Fruit fly (Drosophila melanogaster) whole organism, embryonic: ENCODE data around the gene Adsl.

Source experiments
- CG10431 ChIP-seq: fragments of 200-800 bp; sonication (Bioruptor generic); optimal IDR thresholded peaks from 3 replicates; lab custom pipeline; 2018; ENCODE audit warnings: missing biosample characterization, mild to moderate bottlenecking, missing genetic modification characterization
- CG11695 ChIP-seq: fragments of 200-800 bp; sonication (Bioruptor generic); IDR thresholded peaks from 3 replicates; pipeline ENCODE4 v1.3.6; 2022; ENCODE audit warnings: missing biosample characterization, missing genetic modification characterization
- CG12659 ChIP-seq: fragments of 200-800 bp; sonication (Bioruptor generic); optimal IDR thresholded peaks from 3 replicates; lab custom pipeline; 2017; ENCODE audit warnings: mild to moderate bottlenecking, missing biosample characterization, missing genetic modification reagents, missing genetic modification characterization
- CG13624 ChIP-seq: fragments of 200-800 bp; sonication (Bioruptor generic); optimal IDR thresholded peaks from 2 replicates; lab custom pipeline; 2016; ENCODE audit warnings: missing biosample characterization, missing genetic modification characterization
- CG1529 ChIP-seq: fragments of 200-800 bp; sonication (Bioruptor generic); optimal IDR thresholded peaks from 3 replicates; lab custom pipeline; 2018; ENCODE audit warnings: missing biosample characterization, missing genetic modification characterization
- CG1603 ChIP-seq: fragments of 200-800 bp; sonication (Bioruptor generic); optimal IDR thresholded peaks from 2 replicates; lab custom pipeline; 2019; ENCODE audit warnings: missing biosample characterization, mild to moderate bottlenecking, missing genetic modification characterization, moderate library complexity
- CG16863 ChIP-seq: fragments of 200-800 bp; sonication (Bioruptor generic); optimal IDR thresholded peaks from 3 replicates; lab custom pipeline; 2016; ENCODE audit warnings: missing biosample characterization, missing genetic modification characterization
- CG3065 ChIP-seq: fragments of 200-800 bp; sonication (Bioruptor generic); optimal IDR thresholded peaks from 2 replicates; lab custom pipeline; 2016; ENCODE audit warnings: missing biosample characterization, missing genetic modification characterization
- CG31365 ChIP-seq: fragments of 200-800 bp; sonication (Bioruptor generic); optimal IDR thresholded peaks from 2 replicates; lab custom pipeline; 2018; ENCODE audit warnings: missing biosample characterization, mild to moderate bottlenecking, missing genetic modification characterization
- CG4282 ChIP-seq: fragments of 200-800 bp; sonication (Bioruptor generic); optimal IDR thresholded peaks from 2 replicates; lab custom pipeline; 2016; ENCODE audit warnings: missing biosample characterization, missing genetic modification characterization
- CG4404 ChIP-seq: fragments of 200-800 bp; sonication (Bioruptor generic); IDR thresholded peaks from 2 replicates; pipeline ENCODE4 v1.3.6; 2022; ENCODE audit warnings: missing biosample characterization, missing genetic modification characterization
- CG5245 ChIP-seq: fragments of 200-800 bp; sonication (Bioruptor generic); optimal IDR thresholded peaks from 3 replicates; lab custom pipeline; 2016; ENCODE audit warnings: missing biosample characterization, missing genetic modification characterization
- CG5953 ChIP-seq: fragments of 200-800 bp; sonication (Bioruptor generic); IDR thresholded peaks from 2 replicates; pipeline ENCODE4 v1.3.6; 2022; ENCODE audit warnings: missing biosample characterization, missing genetic modification characterization
- CG6254 ChIP-seq: fragments of 200-800 bp; sonication (Bioruptor generic); optimal IDR thresholded peaks from 3 replicates; lab custom pipeline; 2017; ENCODE audit warnings: mild to moderate bottlenecking, missing biosample characterization, missing genetic modification reagents, missing genetic modification characterization
- CG6791 ChIP-seq: fragments of 200-800 bp; sonication (Bioruptor generic); IDR thresholded peaks from 3 replicates; pipeline ENCODE4 v1.3.6; 2022; ENCODE audit warnings: missing biosample characterization, missing genetic modification characterization; ENCODE audit not compliant: partially characterized antibody
- CG7786 ChIP-seq: fragments of 200-800 bp; sonication (Bioruptor generic); optimal IDR thresholded peaks from 2 replicates; lab custom pipeline; 2016; ENCODE audit warnings: missing biosample characterization, missing genetic modification characterization
- D19B ChIP-seq: fragments of 200-800 bp; sonication (Bioruptor generic); optimal IDR thresholded peaks from 2 replicates; lab custom pipeline; 2017; ENCODE audit warnings: missing biosample characterization, mild to moderate bottlenecking, missing genetic modification characterization
- Deaf1 ChIP-seq: fragments of 200-800 bp; optimal IDR thresholded peaks from 3 replicates; lab custom pipeline; 2019; ENCODE audit warnings: missing biosample characterization, mild to moderate bottlenecking, missing genetic modification characterization, moderate library complexity
- Dll ChIP-seq: fragments of 200-800 bp; sonication (Bioruptor generic); IDR thresholded peaks from 4 replicates; pipeline ENCODE4 v1.3.6; 2022; ENCODE audit warnings: missing biosample characterization, missing genetic modification characterization; ENCODE audit not compliant: partially characterized antibody
- Drgx ChIP-seq: fragments of 200-800 bp; sonication (Bioruptor generic); IDR thresholded peaks from 2 replicates; pipeline ENCODE4 v1.3.6; 2022; ENCODE audit warnings: missing biosample characterization, missing genetic modification characterization
- E2f1 ChIP-seq: fragments of 200-800 bp; sonication (Bioruptor generic); IDR thresholded peaks from 2 replicates; pipeline ENCODE4 v1.3.6; 2022; ENCODE audit warnings: missing biosample characterization, missing genetic modification characterization
- Elba2 ChIP-seq: fragments of 200-800 bp; sonication (Bioruptor generic); optimal IDR thresholded peaks from 3 replicates; lab custom pipeline; 2016; ENCODE audit warnings: missing biosample characterization, missing genetic modification characterization
- Hand ChIP-seq: fragments of 200-800 bp; sonication (Bioruptor generic); optimal IDR thresholded peaks from 2 replicates; lab custom pipeline; 2017; ENCODE audit warnings: mild to moderate bottlenecking, missing biosample characterization, missing genetic modification reagents, missing genetic modification characterization
- Hr39 ChIP-seq: fragments of >200 bp; optimal IDR thresholded peaks from 2 replicates; lab custom pipeline; 2017
- Jarid2 ChIP-seq: fragments of 200-800 bp; sonication (Bioruptor generic); optimal IDR thresholded peaks from 3 replicates; lab custom pipeline; 2017; ENCODE audit warnings: mild to moderate bottlenecking, missing biosample characterization, missing genetic modification reagents, missing genetic modification characterization
- MESR4 ChIP-seq: fragments of 200-800 bp; sonication (Bioruptor generic); optimal IDR thresholded peaks from 2 replicates; lab custom pipeline; 2018; ENCODE audit warnings: missing biosample characterization, mild to moderate bottlenecking, missing genetic modification characterization, moderate library complexity
- Max ChIP-seq: fragments of 200-800 bp; sonication (Bioruptor generic); optimal IDR thresholded peaks from 2 replicates; lab custom pipeline; 2016; ENCODE audit warnings: missing biosample characterization, mild to moderate bottlenecking, missing genetic modification characterization
- Oli ChIP-seq: fragments of 200-800 bp; sonication (Bioruptor generic); optimal IDR thresholded peaks from 2 replicates; lab custom pipeline; 2018; ENCODE audit warnings: missing biosample characterization, mild to moderate bottlenecking, missing genetic modification characterization, moderate library complexity
- Usf ChIP-seq: fragments of 200-800 bp; sonication (Bioruptor generic); optimal IDR thresholded peaks from 2 replicates; lab custom pipeline; 2017; ENCODE audit warnings: missing genotype, missing biosample characterization, missing genetic modification characterization
- ac ChIP-seq: fragments of 200-800 bp; sonication (Bioruptor generic); optimal IDR thresholded peaks from 3 replicates; lab custom pipeline; 2017; ENCODE audit warnings: missing biosample characterization, mild to moderate bottlenecking, missing genetic modification characterization
- cato ChIP-seq: fragments of 200-800 bp; sonication (Bioruptor generic); optimal IDR thresholded peaks from 2 replicates; lab custom pipeline; 2016; ENCODE audit warnings: missing biosample characterization, missing genetic modification characterization, borderline replicate concordance
- caup ChIP-seq: fragments of 200-800 bp; sonication (Bioruptor generic); optimal IDR thresholded peaks from 3 replicates; lab custom pipeline; 2017; ENCODE audit warnings: missing biosample characterization, mild to moderate bottlenecking, missing genetic modification characterization, moderate library complexity; ENCODE audit not compliant: severe bottlenecking
- crc ChIP-seq: fragments of 200-800 bp; sonication (Bioruptor generic); optimal IDR thresholded peaks from 2 replicates; lab custom pipeline; 2016; ENCODE audit warnings: missing biosample characterization, missing genetic modification characterization
- disco-r ChIP-seq: fragments of 200-800 bp; sonication (Bioruptor generic); optimal IDR thresholded peaks from 2 replicates; lab custom pipeline; 2016; ENCODE audit warnings: missing biosample characterization, missing genetic modification characterization
- en ChIP-seq: fragments of 200-800 bp; sonication (Bioruptor generic); optimal IDR thresholded peaks from 2 replicates; lab custom pipeline; 2016; ENCODE audit warnings: missing biosample characterization, missing genetic modification characterization
- fd64A ChIP-seq: fragments of 200-800 bp; sonication (Bioruptor generic); optimal IDR thresholded peaks from 3 replicates; lab custom pipeline; 2018; ENCODE audit warnings: missing biosample characterization, mild to moderate bottlenecking, missing genetic modification characterization
- gfzf ChIP-seq: fragments of 200-800 bp; sonication (Bioruptor generic); optimal IDR thresholded peaks from 2 replicates; lab custom pipeline; 2016; ENCODE audit warnings: missing biosample characterization, mild to moderate bottlenecking, missing genetic modification characterization, moderate library complexity
- gro ChIP-seq: fragments of 200-800 bp; sonication (Bioruptor generic); optimal IDR thresholded peaks from 2 replicates; lab custom pipeline; 2016; ENCODE audit warnings: missing biosample characterization, missing genetic modification characterization
- hb ChIP-seq: fragments of 200-800 bp; sonication (Bioruptor generic); IDR thresholded peaks from 3 replicates; pipeline ENCODE4 v1.3.6; 2022; ENCODE audit warnings: missing biosample characterization, missing genetic modification characterization; ENCODE audit not compliant: partially characterized antibody
- kni ChIP-seq: fragments of 200-800 bp; sonication (Bioruptor generic); optimal IDR thresholded peaks from 3 replicates; lab custom pipeline; 2017; ENCODE audit warnings: mild to moderate bottlenecking, missing biosample characterization, missing genetic modification reagents, missing genetic modification characterization
- lab ChIP-seq: fragments of 200-800 bp; sonication (Bioruptor generic); optimal IDR thresholded peaks from 3 replicates; lab custom pipeline; 2017; ENCODE audit warnings: missing biosample characterization, missing genetic modification characterization, mild to moderate bottlenecking, moderate library complexity, missing genetic modification reagents
- nerfin-2 ChIP-seq: fragments of 200-800 bp; sonication (Bioruptor generic); IDR thresholded peaks from 2 replicates; pipeline ENCODE4 v1.3.6; 2022; ENCODE audit warnings: missing biosample characterization, missing genetic modification characterization; ENCODE audit not compliant: partially characterized antibody
- repo ChIP-seq: fragments of 200-800 bp; sonication (Bioruptor generic); optimal IDR thresholded peaks from 2 replicates; lab custom pipeline; 2016; ENCODE audit warnings: missing biosample characterization, missing genetic modification characterization
- ro ChIP-seq: fragments of 200-800 bp; sonication (Bioruptor generic); IDR thresholded peaks from 2 replicates; pipeline ENCODE4 v1.3.6; 2022; ENCODE audit warnings: missing biosample characterization, missing genetic modification characterization
- sc ChIP-seq, 3 experiments: fragments of >200 bp in 2 of 3; fragments of 200-800 bp in 1 of 3; sonication (Bioruptor generic) in 1 of 3; optimal IDR thresholded peaks; 2 replicates in 2 of 3; 3 replicates in 1 of 3; lab custom pipeline; 2017; ENCODE audit warnings: mild to moderate bottlenecking in 1 of 3, missing biosample characterization in 1 of 3, missing genetic modification characterization in 1 of 3, missing genetic modification reagents in 1 of 3
- seq ChIP-seq: fragments of 200-800 bp; sonication (Bioruptor generic); IDR thresholded peaks from 2 replicates; pipeline ENCODE4 v1.3.6; 2022; ENCODE audit warnings: missing biosample characterization, missing genetic modification characterization
- toy ChIP-seq: fragments of 200-800 bp; sonication (Bioruptor generic); IDR thresholded peaks from 2 replicates; pipeline ENCODE4 v1.3.6; 2022; ENCODE audit warnings: missing biosample characterization, missing genetic modification characterization
- vfl ChIP-seq: fragments of 200-800 bp; sonication (Bioruptor generic); optimal IDR thresholded peaks from 2 replicates; lab custom pipeline; 2016; ENCODE audit warnings: missing biosample characterization, missing genetic modification characterization

The Adsl gene

DNA sequence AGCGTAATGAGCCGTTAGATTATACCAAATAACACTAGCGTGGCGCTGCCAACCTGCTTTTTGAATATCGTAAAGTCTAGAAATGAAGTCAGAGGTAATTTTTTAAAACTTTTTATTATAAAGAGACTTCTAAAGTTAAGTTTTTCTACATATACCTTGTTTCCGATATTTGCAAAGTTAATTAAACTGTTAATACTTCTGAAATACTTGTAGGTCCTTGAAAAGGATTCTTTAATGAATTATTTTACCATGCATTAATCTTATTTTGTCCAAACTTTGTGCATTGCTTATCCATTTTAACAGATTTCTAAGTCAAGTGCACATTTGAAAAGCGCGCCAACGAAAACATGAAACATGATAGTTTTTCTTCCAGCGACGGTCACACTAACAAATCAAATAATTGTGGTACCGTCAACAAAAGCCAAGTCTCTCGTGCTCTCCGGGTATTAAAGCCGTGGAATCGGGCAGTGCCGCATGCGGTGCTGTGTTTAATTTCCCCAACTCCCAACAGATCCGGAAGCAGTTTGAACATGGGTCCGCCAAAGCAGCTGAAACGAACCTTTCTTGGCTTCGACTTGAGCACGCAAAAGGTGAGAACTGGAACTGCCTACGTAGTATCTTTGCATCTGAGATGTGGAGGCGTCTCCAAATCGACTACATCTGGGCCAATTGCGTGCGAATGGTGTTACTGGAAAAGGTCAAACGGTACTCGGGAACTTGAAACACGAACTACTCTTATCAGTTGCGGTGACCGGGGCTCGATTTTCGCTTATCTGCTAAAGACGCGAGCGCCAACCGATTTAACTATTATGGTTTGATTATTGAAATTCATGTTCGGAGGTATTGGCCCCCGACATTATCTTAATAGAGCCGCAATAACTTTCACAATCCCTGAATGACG is 24.6 kb downstream of the Adsl start, which contains the start of the genes EMC2A and CG3534 (continued):
- TF ChIP-seq Dll (0 out of 4 replicates have a peak, but pooled peaks have one; percentile 16), sc (optimal IDR thresholded peaks at IDR 0.05; lab: Kevin White, UChicago) (no peak), sc (GFP tag; optimal IDR thresholded peaks at IDR 0.05; lab: Kevin White, UChicago) (no peak), Oli (tag; lab: Kevin White, UChicago) (no peak), Elba2 (GFP tag; lab: Kevin White, UChicago) (no peak), lab (GFP tag; lab: Kevin White, UChicago) (peak; percentile 11), Max (GFP tag; lab: Kevin White, UChicago) (peak; percentile 21), nerfin-2 (GFP tag; lab: Robert Waterston, UW) (no peak), caup (no peak), cato (GFP tag; lab: Kevin White, UChicago) (no peak), CG13624 (GFP tag; lab: Kevin White, UChicago) (peak; percentile 6), toy (no peak), Hand (GFP tag; lab: Kevin White, UChicago) (no peak), kni (GFP tag; lab: Kevin White, UChicago) (no peak), CG5953 (GFP tag; lab: Robert Waterston, UW) (no peak), CG7786 (GFP tag; lab: Kevin White, UChicago) (no peak), CG4282 (no peak), Hr39 (no peak), en (GFP tag; lab: Kevin White, UChicago) (no peak), CG31365 (tag; lab: Kevin White, UChicago) (no peak), CG3065 (GFP tag; lab: Kevin White, UChicago) (no peak), CG12659 (GFP tag; lab: Kevin White, UChicago) (peak; percentile 2), disco-r (no peak), CG5245 (GFP tag; lab: Kevin White, UChicago) (no peak), CG6791 (GFP tag; lab: Robert Waterston, UW) (no peak), crc (GFP tag; lab: Kevin White, UChicago) (no peak), Deaf1 (peak; percentile 64), fd64A (GFP tag; lab: Kevin White, UChicago) (no peak), gfzf (GFP tag; lab: Kevin White, UChicago) (peak; percentile 80), Drgx (GFP tag; lab: Robert Waterston, UW) (0 out of 2 replicates have a peak, but pooled peaks have one; percentile 31), Usf (GFP tag; lab: Kevin White, UChicago) (no peak), E2f1 (no peak; the same call in 1 of the 2 replicates), repo (no peak), D19B (GFP tag; lab: Kevin White, UChicago) (no peak), CG11695 (GFP tag; lab: Robert Waterston, UW) (no peak), ro (GFP tag; lab: Robert Waterston, UW) (no peak), seq (GFP tag; lab: Robert Waterston, UW) (no peak), CG16863 (GFP tag; lab: Kevin White, UChicago) (no peak), CG1529 (no peak), hb (GFP tag; lab: Robert Waterston, UW) (no peak), CG6254 (GFP tag; lab: Kevin White, UChicago) (no peak), CG1603 (peak; percentile 21), ac (GFP tag; lab: Kevin White, UChicago) (no peak), CG10431 (no peak), CG4404 (GFP tag; lab: Robert Waterston, UW) (no peak), vfl (no peak), Jarid2 (GFP tag; lab: Kevin White, UChicago) (no peak), gro (GFP tag; lab: Kevin White, UChicago) (no peak), MESR4 (peak; percentile 17)
